Worm (Caenorhabditis elegans): ENCODE data around the gene F44E2.9.

The F44E2.9 gene

DNA sequence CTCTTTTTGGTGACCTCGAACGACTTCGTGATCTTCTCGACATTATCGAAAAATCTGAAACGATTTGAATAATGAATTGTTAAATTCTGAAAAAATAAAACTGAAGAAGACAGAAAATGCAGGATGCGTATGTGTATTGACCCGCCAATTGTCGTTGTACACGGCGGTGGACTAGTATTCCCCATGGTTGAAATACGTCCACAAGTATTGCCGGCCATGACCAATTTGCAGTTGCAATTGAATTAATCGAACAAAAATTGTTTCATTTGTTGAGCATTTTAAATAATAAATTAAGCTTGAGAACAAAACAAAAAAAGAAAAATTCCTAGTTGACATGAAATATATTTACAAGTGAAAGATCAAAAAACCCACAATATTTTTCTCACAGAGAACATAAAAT is 21.1 kb downstream of the F44E2.9 start, which contains the start of gene F44E2.3:
F44E2.3 (minus strand) TSS at position 61 of the 400 bp plus-strand sequence.
- TF ChIP-seq mec-3 (tag; optimal IDR thresholded peaks at IDR 0.05; ENCODE audit: borderline replicate concordance) (no peak), ceh-30 (tag; optimal IDR thresholded peaks at IDR 0.05) (no peak), hlh-13 (GFP tag; optimal IDR thresholded peaks at IDR 0.05) (no peak), elt-4 (tag; optimal IDR thresholded peaks at IDR 0.05) (no peak), sox-2 (GFP tag; IDR thresholded peaks at IDR 0.05) (no peak), Y22D7AL.16 (tag; optimal IDR thresholded peaks at IDR 0.05) (no peak), ama-1 (optimal IDR thresholded peaks at IDR 0.05) (no peak), hlh-30 (tag; optimal IDR thresholded peaks at IDR 0.05; ENCODE audit: insufficient read depth) (no peak), tbx-2 (tag; optimal IDR thresholded peaks at IDR 0.05) (peak; percentile 31), ceh-31 (tag; optimal IDR thresholded peaks at IDR 0.05) (peak; percentile 57), syd-9 (tag; optimal IDR thresholded peaks at IDR 0.05) (no peak), ttx-3 (tag; optimal IDR thresholded peaks at IDR 0.05) (no peak), dve-1 (tag; optimal IDR thresholded peaks at IDR 0.05) (no peak), ceh-2 (tag; optimal IDR thresholded peaks at IDR 0.05) (peak; percentile 5), elt-2 (tag; optimal IDR thresholded peaks at IDR 0.05) (no peak), fax-1 (tag; optimal IDR thresholded peaks at IDR 0.05) (no peak), lim-6 (tag; optimal IDR thresholded peaks at IDR 0.05) (no peak), ceh-18 (tag; optimal IDR thresholded peaks at IDR 0.05) (no peak), ets-4 (tag; optimal IDR thresholded peaks at IDR 0.05) (peak; percentile 25), unc-42 (tag; optimal IDR thresholded peaks at IDR 0.05) (peak; percentile 88), ceh-19 (GFP tag; optimal IDR thresholded peaks at IDR 0.05) (no peak), nfya-1 (tag; optimal IDR thresholded peaks at IDR 0.05) (no peak), hlh-8 (tag; optimal IDR thresholded peaks at IDR 0.05) (no peak), ceh-6 (GFP tag; optimal IDR thresholded peaks at IDR 0.05) (no peak), nhr-11 (tag; optimal IDR thresholded peaks at IDR 0.05) (no peak), K09A11.1 (tag; optimal IDR thresholded peaks at IDR 0.05; ENCODE audit: insufficient read depth) (no peak), pqm-1 (tag; optimal IDR thresholded peaks at IDR 0.05) (no peak), rnt-1 (tag; optimal IDR thresholded peaks at IDR 0.05) (no peak), pag-3 (tag; optimal IDR thresholded peaks at IDR 0.05; ENCODE audit: borderline replicate concordance) (no peak), nhr-232 (tag; optimal IDR thresholded peaks at IDR 0.05) (no peak), hlh-15 (tag; optimal IDR thresholded peaks at IDR 0.05) (no peak), C08G9.2 (tag; optimal IDR thresholded peaks at IDR 0.05) (peak; percentile 65), tbx-7 (tag; optimal IDR thresholded peaks at IDR 0.05) (no peak), ceh-9 (tag; optimal IDR thresholded peaks at IDR 0.05) (no peak), odd-2 (tag; optimal IDR thresholded peaks at IDR 0.05) (no peak), ahr-1 (tag; optimal IDR thresholded peaks at IDR 0.05) (no peak), madf-2 (tag; optimal IDR thresholded peaks at IDR 0.05) (no peak)

DNA sequence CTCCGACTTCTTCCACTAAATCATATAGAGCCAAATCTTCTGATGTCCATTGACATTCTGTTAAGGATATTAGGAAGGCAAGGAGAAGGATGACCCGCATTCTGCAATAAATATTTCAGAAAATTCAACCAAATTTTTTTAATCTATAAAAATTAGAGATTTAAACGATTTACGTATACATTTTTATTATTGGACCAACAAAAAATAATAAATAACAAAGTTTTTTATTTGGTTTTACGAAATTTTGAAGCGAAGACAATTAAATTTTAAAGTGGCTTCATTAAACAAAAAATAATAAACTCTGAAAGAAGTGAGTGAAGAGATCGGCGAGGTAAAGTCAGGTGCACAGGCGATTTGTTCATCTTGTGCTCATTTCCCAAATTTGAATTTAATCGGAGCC is 23.2 kb downstream of the F44E2.9 start, which contains the start of gene F54F2.9:
F54F2.9 (minus strand) TSS at position 101 of the 400 bp plus-strand sequence.
- TF ChIP-seq T23F11.4 (GFP tag; optimal IDR thresholded peaks at IDR 0.05): no peak
- TF ChIP-seq rnt-1 (tag; optimal IDR thresholded peaks at IDR 0.05): no peak
- no peak for TF ChIP-seq unc-3 (GFP tag; conservative IDR thresholded peaks at IDR 0.05)
- TF ChIP-seq unc-3 (tag; optimal IDR thresholded peaks at IDR 0.05): no peak
- TF ChIP-seq hlh-8 (tag; optimal IDR thresholded peaks at IDR 0.05): no peak
- no peak for TF ChIP-seq pat-9 (tag; optimal IDR thresholded peaks at IDR 0.05)

DNA sequence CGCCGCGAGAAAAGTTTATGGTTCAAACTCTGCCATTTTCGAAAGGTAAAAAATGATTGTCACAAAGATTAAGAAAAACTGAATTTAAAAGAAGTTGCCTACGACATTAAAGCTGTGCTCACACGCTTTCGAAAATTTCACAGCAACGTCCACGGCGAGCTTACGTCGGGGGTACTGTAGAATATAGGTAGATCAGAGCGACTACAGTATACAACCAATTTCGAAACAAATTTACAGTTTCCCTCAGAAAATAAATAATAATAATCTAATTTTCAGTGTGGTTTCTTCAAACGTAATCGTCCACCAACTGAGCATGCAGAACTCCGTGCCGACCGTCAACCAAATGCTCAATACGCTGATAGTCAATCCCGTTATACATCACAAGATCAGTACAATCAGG is 25.8 kb downstream of the F44E2.9 start:
- no peak for TF ChIP-seq unc-55 (GFP tag; optimal IDR thresholded peaks at IDR 0.05)
- no peak for TF ChIP-seq unc-42 (tag; optimal IDR thresholded peaks at IDR 0.05)
- TF ChIP-seq fkh-10 (GFP tag; optimal IDR thresholded peaks at IDR 0.05): no peak
- TF ChIP-seq che-1 (tag; optimal IDR thresholded peaks at IDR 0.05): no peak
- TF ChIP-seq ceh-34 (tag; optimal IDR thresholded peaks at IDR 0.05): no peak
- no peak for TF ChIP-seq ceh-19 (GFP tag; optimal IDR thresholded peaks at IDR 0.05)
- no peak for TF ChIP-seq K09A11.1 (tag; optimal IDR thresholded peaks at IDR 0.05; ENCODE audit: insufficient read depth)
- TF ChIP-seq ceh-9 (tag; optimal IDR thresholded peaks at IDR 0.05): no peak
- TF ChIP-seq lin-11 (tag; optimal IDR thresholded peaks at IDR 0.05): no peak
- TF ChIP-seq mec-3 (tag; optimal IDR thresholded peaks at IDR 0.05; ENCODE audit: borderline replicate concordance): no peak
- TF ChIP-seq hlh-6 (tag; optimal IDR thresholded peaks at IDR 0.05): no peak
- TF ChIP-seq unc-86 (tag; optimal IDR thresholded peaks at IDR 0.05): no peak
- no peak for TF ChIP-seq fax-1 (tag; optimal IDR thresholded peaks at IDR 0.05)
- TF ChIP-seq lim-6 (tag; optimal IDR thresholded peaks at IDR 0.05): no peak
- TF ChIP-seq zip-5 (tag; optimal IDR thresholded peaks at IDR 0.05): no peak
- no peak for TF ChIP-seq npax-4 (tag; optimal IDR thresholded peaks at IDR 0.05)
- no peak for TF ChIP-seq nhr-11 (tag; optimal IDR thresholded peaks at IDR 0.05)
- TF ChIP-seq ama-1 (optimal IDR thresholded peaks at IDR 0.05): no peak
- TF ChIP-seq F13H6.1 (tag; optimal IDR thresholded peaks at IDR 0.05): no peak
- TF ChIP-seq pag-3 (tag; optimal IDR thresholded peaks at IDR 0.05; ENCODE audit: borderline replicate concordance): no peak

Measured in whole organism, late embryonic.